Worm (Caenorhabditis elegans): ENCODE data around the gene F56D6.23.
A peak's percentile ranks its signal among the peaks of the same experiment; 100 is the strongest.

DNA sequence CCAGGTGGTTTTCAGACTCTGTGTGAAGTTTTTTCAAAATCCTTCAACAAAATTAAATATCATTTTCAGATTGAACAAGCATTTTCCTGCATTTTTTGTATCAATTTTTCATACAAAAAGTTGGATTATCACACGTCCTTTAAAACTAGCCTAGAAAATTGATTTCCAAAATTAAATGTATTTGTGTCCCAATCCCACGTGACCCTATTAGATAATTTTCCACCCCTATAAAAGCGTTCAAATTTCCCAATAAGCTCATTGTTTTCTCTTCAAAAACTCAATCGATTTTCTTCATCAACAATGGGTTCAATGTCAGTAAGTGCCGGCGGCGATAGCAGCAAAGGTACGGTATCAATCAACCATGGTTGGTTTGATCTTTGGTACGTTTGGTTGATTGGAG is 3.8 kb upstream of the F56D6.23 start, which contains the start of gene F56D6.19:
- no peak for TF ChIP-seq grh-1 (GFP tag; IDR thresholded peaks at IDR 0.05)
- TF ChIP-seq ama-1 (optimal IDR thresholded peaks at IDR 0.05) = no peak
- no peak for TF ChIP-seq lin-14 (GFP tag; optimal IDR thresholded peaks at IDR 0.05)
- no peak for TF ChIP-seq nhr-12 (tag; optimal IDR thresholded peaks at IDR 0.05)
- TF ChIP-seq efl-1 (optimal IDR thresholded peaks at IDR 0.05) = no peak
- TF ChIP-seq efl-1 (GFP tag; optimal IDR thresholded peaks at IDR 0.05 in 1 of 2) = peak in 1 of 2 experiments; percentile 64
